Worm (Caenorhabditis elegans) whole organism, L2 larva: ENCODE measurements around the gene F32D8.1.

ENCODE experiments used
- R02D3.7 ChIP-seq: fragments of 150-350 bp; optimal IDR thresholded peaks from 2 replicates; lab custom pipeline; 2014; ENCODE audit warnings: missing biosample characterization, missing genetic modification characterization
- ZK546.5 ChIP-seq: sonication (generic microtip); optimal IDR thresholded peaks from 2 replicates; lab custom pipeline; 2017; ENCODE audit warnings: missing biosample characterization, missing genetic modification characterization
- alr-1 ChIP-seq: fragments of 150-350 bp; optimal IDR thresholded peaks from 2 replicates; lab custom pipeline; 2014; ENCODE audit warnings: missing biosample characterization, missing genetic modification characterization
- lin-11 ChIP-seq: fragments of 150-350 bp; sonication (generic microtip); optimal IDR thresholded peaks from 2 replicates; lab custom pipeline; 2014; ENCODE audit warnings: missing biosample characterization, missing genetic modification characterization, inconsistent platforms, mixed read lengths
- lin-39 ChIP-seq: fragments of 150-350 bp; optimal IDR thresholded peaks from 2 replicates; lab custom pipeline; 2014; ENCODE audit warnings: missing biosample characterization, missing genetic modification reagents, missing genetic modification characterization
- lsy-2 ChIP-seq, 2 experiments: fragments of 150-350 bp in 1 of 2; sonication (generic microtip) in 1 of 2; optimal IDR thresholded peaks; 2 replicates each; lab custom pipeline; 2014 to 2017; ENCODE audit warnings: missing biosample characterization in 2 of 2, missing genetic modification characterization in 2 of 2
- nhr-12 ChIP-seq: fragments of 150-350 bp; optimal IDR thresholded peaks from 2 replicates; lab custom pipeline; 2014; ENCODE audit warnings: missing biosample characterization, missing genetic modification characterization
- nhr-21 ChIP-seq: fragments of 150-350 bp; optimal IDR thresholded peaks from 2 replicates; lab custom pipeline; 2014; ENCODE audit warnings: missing biosample characterization, missing genetic modification characterization
- skn-1 ChIP-seq: sonication (generic microtip); optimal IDR thresholded peaks from 2 replicates; lab custom pipeline; 2017; ENCODE audit warnings: missing biosample characterization, missing genetic modification characterization
- unc-39 ChIP-seq: fragments of 150-350 bp; optimal IDR thresholded peaks from 2 replicates; lab custom pipeline; 2014; ENCODE audit warnings: missing biosample characterization, missing genetic modification characterization
- unc-62 ChIP-seq: fragments of 150-350 bp; optimal IDR thresholded peaks from 2 replicates; lab custom pipeline; 2014; ENCODE audit warnings: missing biosample characterization, missing genetic modification reagents, missing genetic modification characterization
- ztf-11 ChIP-seq: sonication (generic microtip); optimal IDR thresholded peaks from 2 replicates; lab custom pipeline; 2017; ENCODE audit warnings: missing biosample characterization, missing genetic modification characterization
- ztf-4 ChIP-seq: fragments of 150-350 bp; optimal IDR thresholded peaks from 2 replicates; lab custom pipeline; 2014; ENCODE audit warnings: missing biosample characterization, missing genetic modification characterization

DNA sequence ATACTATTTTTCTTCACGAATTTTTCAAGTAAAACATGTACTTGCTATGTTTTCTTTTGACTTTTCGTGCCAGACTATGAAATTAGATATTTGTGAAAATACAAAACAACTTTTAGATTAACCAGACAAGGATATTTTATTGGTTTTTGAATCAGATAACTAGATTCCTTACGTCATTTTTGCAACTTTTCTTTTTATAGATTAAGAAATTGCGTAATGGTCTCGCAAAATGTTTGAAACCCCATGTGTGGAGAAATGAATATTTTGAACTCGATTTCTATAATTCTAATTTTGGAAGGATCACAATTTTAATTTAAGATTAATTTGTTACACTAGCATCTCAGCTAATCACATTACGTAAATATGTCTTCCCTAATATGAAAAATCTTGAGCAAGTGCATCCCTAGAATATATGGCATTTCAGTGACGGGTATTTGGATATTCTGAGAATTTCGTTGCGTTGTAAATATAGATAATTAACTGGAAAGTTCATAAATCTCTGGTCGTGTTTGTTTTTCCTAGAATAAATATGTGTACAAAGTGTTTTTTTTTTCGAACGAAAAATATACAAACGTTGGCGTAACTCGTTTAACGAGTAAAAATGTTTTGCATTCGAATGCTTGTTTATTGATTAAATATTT lies 18.1 kb upstream of the F32D8.1 start:
- TF ChIP-seq ZK546.5 (tag; lab: Kevin White, UChicago), result no peak
- TF ChIP-seq nhr-12 (tag; lab: Kevin White, UChicago), result no peak
- no peak for TF ChIP-seq skn-1 (tag; lab: Kevin White, UChicago)
- no peak for TF ChIP-seq ztf-4 (tag; lab: Kevin White, UChicago)
- TF ChIP-seq R02D3.7 (tag; lab: Kevin White, UChicago), result no peak
- no peak for TF ChIP-seq ztf-11
- no peak for TF ChIP-seq alr-1 (tag; lab: Kevin White, UChicago)
- peak; percentile 8 for TF ChIP-seq nhr-21 (tag; lab: Kevin White, UChicago)
- TF ChIP-seq unc-39 (tag; lab: Kevin White, UChicago), result no peak
- no peak for TF ChIP-seq lin-39 (tag; lab: Kevin White, UChicago)
- TF ChIP-seq lsy-2 (tag; optimal IDR thresholded peaks at IDR 0.05; lab: Kevin White, UChicago), result no peak
- no peak for TF ChIP-seq unc-62 (GFP tag; lab: Kevin White, UChicago)
- no peak for TF ChIP-seq lin-11 (tag; lab: Kevin White, UChicago)
